Fruit fly (Drosophila melanogaster) whole organism: Measurements from ENCODE around the gene CG9592.

Source experiments
- Dll ChIP-seq: fragments of >200 bp; optimal IDR thresholded peaks from 2 replicates; lab custom pipeline; 2017
- EcR ChIP-seq, 2 experiments: fragments of >200 bp; optimal IDR thresholded peaks; 2 replicates each; lab custom pipeline; 2017; ENCODE audit warnings: missing biosample characterization in 2 of 2, missing genetic modification characterization in 2 of 2, missing genetic modification reagents in 2 of 2
- pan ChIP-seq: fragments of >200 bp; optimal IDR thresholded peaks from 2 replicates; lab custom pipeline; 2017
- usp ChIP-seq: fragments of >200 bp; optimal IDR thresholded peaks from 2 replicates; lab custom pipeline; 2017; ENCODE audit warnings: missing biosample characterization, missing genetic modification characterization, mixed read lengths

DNA sequence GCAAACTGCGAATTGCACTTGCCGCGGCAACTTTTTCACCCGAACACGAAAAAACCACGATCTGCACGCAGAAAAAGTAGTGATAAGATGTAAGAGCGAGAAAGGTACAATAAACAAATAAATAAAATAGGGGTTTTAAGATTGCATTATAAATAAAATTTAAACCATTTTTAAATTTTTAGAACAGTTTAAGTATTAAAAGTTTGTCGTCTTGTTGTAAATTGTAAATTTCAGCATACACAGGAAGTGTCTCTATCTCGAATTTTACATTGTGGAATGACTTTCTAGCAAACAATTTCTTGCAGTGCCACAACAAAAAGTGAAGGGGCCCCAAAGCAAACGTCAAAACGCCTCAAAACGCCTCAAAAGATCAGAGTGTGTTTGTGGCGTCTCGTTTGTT lies 17.0 kb downstream of the CG9592 start:
- TF ChIP-seq pan (no peak), usp (GFP tag; lab: Kevin White, UChicago) (no peak), EcR (GFP tag; optimal IDR thresholded peaks at IDR 0.05; lab: Kevin White, UChicago) (no peak), Dll (lab: Kevin White, UChicago) (no peak)
